Worm (Caenorhabditis elegans): ENCODE results near the gene F40G12.7.

F40G12.7 gene

DNA sequence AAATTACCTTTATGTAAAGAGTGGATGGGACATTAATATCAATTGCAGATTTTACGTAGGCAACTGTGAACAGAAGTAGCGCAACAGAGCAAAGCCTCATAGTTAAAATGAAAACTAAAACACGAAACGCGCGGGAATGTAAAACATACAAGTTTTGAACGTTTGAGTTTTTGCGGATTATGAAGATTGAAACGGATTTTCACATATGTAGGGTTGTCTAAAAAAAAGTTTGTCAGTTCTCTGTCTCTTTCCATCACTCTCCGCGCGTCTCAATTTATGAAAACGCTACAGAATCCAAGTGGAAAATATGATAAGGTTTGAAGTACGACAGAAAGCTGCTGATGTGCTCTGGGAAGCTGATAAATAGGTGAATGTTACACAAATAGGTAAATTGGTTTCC is 27.6 kb upstream of the F40G12.7 start, which contains the start of gene K02E11.3:
Gene K02E11.3, minus strand, starts transcription at position 101 of the 400 bp plus-strand sequence.
- TF ChIP-seq unc-98 (GFP tag; IDR thresholded peaks at IDR 0.05) (no peak), alr-1 (tag; optimal IDR thresholded peaks at IDR 0.05; ENCODE audit: borderline replicate concordance) (no peak), lsy-2 (tag; optimal IDR thresholded peaks at IDR 0.05) (no peak), pax-3 (tag; optimal IDR thresholded peaks at IDR 0.05) (no peak), unc-130 (tag; optimal IDR thresholded peaks at IDR 0.05) (no peak), efl-1 (optimal IDR thresholded peaks at IDR 0.05) (no peak), efl-1 (GFP tag; optimal IDR thresholded peaks at IDR 0.05 in 1 of 2) (peak in 1 of 2 experiments; percentile 31), hlh-17 (GFP tag; optimal IDR thresholded peaks at IDR 0.05; ENCODE audit: borderline replicate concordance) (no peak), C04F5.9 (tag; optimal IDR thresholded peaks at IDR 0.05) (no peak)

DNA sequence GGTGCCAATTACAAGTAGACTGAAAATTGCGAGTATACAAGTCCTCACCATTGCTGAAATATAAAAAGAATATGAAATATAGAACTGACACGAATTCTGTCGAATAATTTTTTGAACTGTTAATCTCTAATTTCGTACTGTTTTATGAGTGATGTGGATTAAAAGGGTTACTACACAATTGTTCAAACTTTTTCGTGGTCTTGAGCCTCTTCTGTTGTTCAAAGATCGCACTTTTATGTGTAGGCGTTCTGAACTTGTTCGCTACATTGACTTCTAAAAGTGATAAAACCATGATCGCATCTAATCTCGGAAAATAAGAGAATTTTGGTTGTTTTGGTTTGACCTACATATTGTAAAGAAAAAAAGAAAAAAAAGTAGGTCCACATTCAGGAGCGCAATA is 26.3 kb upstream of the F40G12.7 start, which contains the start of gene K02E11.4:
Gene K02E11.4, minus strand, starts transcription at position 101 of the 400 bp plus-strand sequence.
- TF ChIP-seq sup-37 (GFP tag; optimal IDR thresholded peaks at IDR 0.05) (no peak), mef-2 (tag; optimal IDR thresholded peaks at IDR 0.05) (no peak), hlh-4 (tag; optimal IDR thresholded peaks at IDR 0.05) (no peak), pqm-1 (tag; optimal IDR thresholded peaks at IDR 0.05) (no peak), dsc-1 (tag; optimal IDR thresholded peaks at IDR 0.05) (no peak), dpl-1 (GFP tag; optimal IDR thresholded peaks at IDR 0.05) (no peak), unc-62 (GFP tag; optimal IDR thresholded peaks at IDR 0.05) (no peak), pag-3 (tag; optimal IDR thresholded peaks at IDR 0.05; ENCODE audit: borderline replicate concordance, insufficient read depth) (no peak)

DNA sequence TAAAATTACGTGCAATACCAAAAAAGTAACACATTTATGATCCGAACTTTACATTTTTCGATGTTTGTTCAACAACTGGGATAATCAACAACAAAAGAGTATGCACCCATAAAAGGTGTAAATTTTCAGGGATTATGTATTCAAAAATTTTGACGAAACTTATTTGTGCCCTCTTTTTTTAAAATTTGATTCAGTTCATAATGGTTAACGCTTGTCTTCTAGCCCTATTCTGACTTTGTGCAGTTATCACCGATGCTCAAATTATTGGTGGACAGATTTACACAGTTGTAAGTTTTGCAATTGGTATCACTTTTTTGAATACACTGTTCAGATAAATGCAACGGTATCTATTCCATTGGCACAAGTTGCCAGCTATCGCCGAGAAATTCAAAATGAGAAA is 25.7 kb upstream of the F40G12.7 start, which contains the start of gene K02E11.6:
Gene K02E11.6, plus strand, starts transcription at position 149 of the 400 bp plus-strand sequence.
- TF ChIP-seq pag-3 (tag; optimal IDR thresholded peaks at IDR 0.05; ENCODE audit: borderline replicate concordance, insufficient read depth) (no peak), nhr-85 (tag) (no peak), zag-1 (tag; optimal IDR thresholded peaks at IDR 0.05) (no peak), C16A3.4 (tag; optimal IDR thresholded peaks at IDR 0.05) (no peak), sup-37 (GFP tag; optimal IDR thresholded peaks at IDR 0.05) (no peak), lsy-2 (tag; optimal IDR thresholded peaks at IDR 0.05) (no peak), unc-30 (tag; optimal IDR thresholded peaks at IDR 0.05) (no peak), elt-2 (tag; optimal IDR thresholded peaks at IDR 0.05) (no peak), ceh-8 (GFP tag; optimal IDR thresholded peaks at IDR 0.05) (no peak), C04F5.9 (tag; optimal IDR thresholded peaks at IDR 0.05) (no peak), lir-3 (tag; optimal IDR thresholded peaks at IDR 0.05; ENCODE audit: poor library complexity) (no peak), jun-1 (tag; optimal IDR thresholded peaks at IDR 0.05) (no peak), ceh-88 (GFP tag; IDR thresholded peaks at IDR 0.05) (no peak), blmp-1 (tag; optimal IDR thresholded peaks at IDR 0.05) (no peak), snu-23 (GFP tag; optimal IDR thresholded peaks at IDR 0.05) (no peak)

DNA sequence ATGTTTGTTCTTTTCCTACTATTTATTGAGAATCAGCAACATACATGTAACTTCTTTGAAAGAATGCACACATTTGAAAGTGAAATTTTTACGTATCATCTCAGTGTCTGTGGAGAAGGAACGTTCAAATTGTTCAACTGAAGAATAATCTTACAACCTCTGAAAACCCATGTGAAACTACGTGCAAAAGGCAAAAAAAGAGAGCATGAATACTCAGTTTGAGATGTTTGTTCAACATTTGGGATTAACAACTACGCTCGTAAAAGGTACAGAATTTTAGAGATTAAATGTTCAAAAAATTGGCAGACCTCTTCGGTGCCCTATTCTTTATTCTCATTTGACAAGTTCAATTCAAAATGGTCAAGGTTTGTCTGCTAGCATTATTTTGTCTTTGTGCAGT is 22.3 kb upstream of the F40G12.7 start, which contains the start of gene K02E11.5:
Gene K02E11.5, plus strand, starts transcription at position 301 of the 400 bp plus-strand sequence.
- TF ChIP-seq lin-14 (GFP tag; optimal IDR thresholded peaks at IDR 0.05) (no peak), tbx-2 (tag; optimal IDR thresholded peaks at IDR 0.05) (no peak), xbp-1 (tag; optimal IDR thresholded peaks at IDR 0.05) (no peak), nhr-20 (tag; optimal IDR thresholded peaks at IDR 0.05) (no peak), ceh-82 (tag; optimal IDR thresholded peaks at IDR 0.05) (no peak), fkh-8 (tag; optimal IDR thresholded peaks at IDR 0.05) (no peak), C16A3.4 (tag; optimal IDR thresholded peaks at IDR 0.05) (no peak), skn-1 (tag; optimal IDR thresholded peaks at IDR 0.05) (no peak), egl-13 (tag; optimal IDR thresholded peaks at IDR 0.05) (no peak), F16B12.6 (tag; optimal IDR thresholded peaks at IDR 0.05) (no peak), egl-27 (tag; optimal IDR thresholded peaks at IDR 0.05) (no peak), nhr-77 (tag; optimal IDR thresholded peaks at IDR 0.05) (no peak), hpl-2 (GFP tag; optimal IDR thresholded peaks at IDR 0.05) (no peak), blmp-1 (tag; optimal IDR thresholded peaks at IDR 0.05) (no peak), nhr-47 (tag; optimal IDR thresholded peaks at IDR 0.05) (no peak), nhr-84 (tag; optimal IDR thresholded peaks at IDR 0.05) (no peak)

Measured in whole organism, L1 larva.